Fruit fly (Drosophila melanogaster) whole organism, adult: ENCODE data around the gene CG16888.

Source experiments
- CG11617 ChIP-seq: fragments of 200-800 bp; sonication (Bioruptor generic); optimal IDR thresholded peaks from 2 replicates; lab custom pipeline; 2017; ENCODE audit warnings: mild to moderate bottlenecking, missing biosample characterization, missing genetic modification reagents, missing genetic modification characterization
- CG12768 ChIP-seq: fragments of 200-800 bp; sonication (Bioruptor generic); optimal IDR thresholded peaks from 2 replicates; lab custom pipeline; 2017; ENCODE audit warnings: missing biosample characterization, missing genetic modification characterization, mild to moderate bottlenecking, moderate library complexity, missing genetic modification reagents
- CG14711 ChIP-seq: fragments of 200-800 bp; sonication (Bioruptor generic); optimal IDR thresholded peaks from 2 replicates; lab custom pipeline; 2018; ENCODE audit warnings: missing biosample characterization, mild to moderate bottlenecking, missing genetic modification characterization, moderate library complexity
- CG1620 ChIP-seq: fragments of 200-800 bp; sonication (Bioruptor generic); optimal IDR thresholded peaks from 2 replicates; lab custom pipeline; 2016; ENCODE audit warnings: missing biosample characterization, missing genetic modification characterization
- CG33017 ChIP-seq: fragments of 200-800 bp; sonication (Bioruptor generic); optimal IDR thresholded peaks from 2 replicates; lab custom pipeline; 2018; ENCODE audit warnings: missing biosample characterization, mild to moderate bottlenecking, missing genetic modification characterization, moderate library complexity
- CG5204 ChIP-seq: fragments of 200-800 bp; sonication (Bioruptor generic); optimal IDR thresholded peaks from 2 replicates; lab custom pipeline; 2016; ENCODE audit warnings: missing biosample characterization, missing genetic modification characterization
- CG7045 ChIP-seq: fragments of 200-800 bp; sonication (Bioruptor generic); optimal IDR thresholded peaks from 2 replicates; lab custom pipeline; 2017; ENCODE audit warnings: missing biosample characterization, mild to moderate bottlenecking, missing genetic modification characterization
- CG7101 ChIP-seq: fragments of 200-800 bp; sonication (Bioruptor generic); optimal IDR thresholded peaks from 2 replicates; lab custom pipeline; 2018; ENCODE audit warnings: missing biosample characterization, mild to moderate bottlenecking, missing genetic modification characterization, moderate library complexity
- Clk ChIP-seq: fragments of 200-800 bp; sonication (Bioruptor generic); optimal IDR thresholded peaks from 2 replicates; lab custom pipeline; 2017; ENCODE audit warnings: missing biosample characterization, missing genetic modification characterization
- Crg-1 ChIP-seq: fragments of 200-800 bp; sonication (Bioruptor generic); optimal IDR thresholded peaks from 2 replicates; lab custom pipeline; 2016; ENCODE audit warnings: missing biosample characterization, missing genetic modification characterization
- Hr96 ChIP-seq: fragments of 200-800 bp; sonication (Bioruptor generic); optimal IDR thresholded peaks from 2 replicates; lab custom pipeline; 2016; ENCODE audit warnings: missing biosample characterization, missing genetic modification characterization
- Mnt ChIP-seq: fragments of 200-800 bp; sonication (Bioruptor generic); optimal IDR thresholded peaks from 2 replicates; lab custom pipeline; 2016; ENCODE audit warnings: missing biosample characterization, mild to moderate bottlenecking, missing genetic modification characterization
- bab1 ChIP-seq: fragments of 200-800 bp; sonication (Bioruptor generic); optimal IDR thresholded peaks from 3 replicates; lab custom pipeline; 2019; ENCODE audit warnings: missing biosample characterization, mild to moderate bottlenecking, missing genetic modification characterization, moderate library complexity
- cic ChIP-seq: fragments of 200-800 bp; sonication (Bioruptor generic); optimal IDR thresholded peaks from 2 replicates; lab custom pipeline; 2017; ENCODE audit warnings: missing biosample characterization, mild to moderate bottlenecking, missing genetic modification characterization, moderate library complexity
- cnc ChIP-seq, 2 experiments: fragments of >200 bp; optimal IDR thresholded peaks; 2 replicates each; lab custom pipeline; 2017
- kay ChIP-seq: fragments of 200-800 bp; sonication (Bioruptor generic); peaks from one replicate; lab custom pipeline; 2016; ENCODE audit warnings: missing biosample characterization, missing genetic modification characterization, borderline replicate concordance
- ovo ChIP-seq: fragments of 200-800 bp; sonication (Bioruptor generic); optimal IDR thresholded peaks from 2 replicates; lab custom pipeline; 2016; ENCODE audit warnings: missing biosample characterization, missing genetic modification characterization
- pad ChIP-seq: fragments of 200-800 bp; sonication (Bioruptor generic); optimal IDR thresholded peaks from 3 replicates; lab custom pipeline; 2017; ENCODE audit warnings: missing biosample characterization, missing genetic modification characterization, mild to moderate bottlenecking, moderate library complexity, missing genetic modification reagents
- tj ChIP-seq: fragments of 200-800 bp; sonication (Bioruptor generic); optimal IDR thresholded peaks from 3 replicates; lab custom pipeline; 2017; ENCODE audit warnings: missing biosample characterization, mild to moderate bottlenecking, missing genetic modification characterization, moderate library complexity
- toe ChIP-seq: fragments of 200-800 bp; sonication (Bioruptor generic); optimal IDR thresholded peaks from 2 replicates; lab custom pipeline; 2016; ENCODE audit warnings: missing biosample characterization, missing genetic modification characterization

CG16888 gene

DNA sequence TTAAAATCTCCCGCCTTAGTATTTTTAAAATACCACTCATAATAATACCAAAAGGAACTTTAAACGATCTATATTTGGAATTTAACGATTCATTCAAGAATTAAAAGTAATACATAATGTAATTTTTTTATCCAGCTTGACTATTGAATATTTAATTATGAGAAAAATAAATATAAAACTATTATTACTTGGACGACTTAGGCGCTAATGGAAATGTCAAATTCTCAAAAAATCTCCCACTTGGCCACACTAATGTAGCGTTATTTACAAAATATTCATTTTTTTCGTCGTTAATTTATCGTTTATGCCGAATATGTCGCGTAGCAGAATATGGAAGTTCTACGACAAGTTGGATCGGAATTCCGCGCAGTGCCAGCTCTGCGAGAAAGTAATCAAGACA, 22.3 kb downstream of the CG16888 start, which contains the start of gene CG16863:
Gene CG16863, plus strand, starts transcription at position 245 of the 400 bp plus-strand sequence.
- TF ChIP-seq Hr96, result no peak
- no peak for TF ChIP-seq Crg-1 (GFP tag; lab: Kevin White, UChicago)
- no peak for TF ChIP-seq CG12768 (GFP tag; lab: Kevin White, UChicago)
- TF ChIP-seq CG14711 (tag; lab: Kevin White, UChicago), result no peak
- no peak for TF ChIP-seq kay (GFP tag; lab: Kevin White, UChicago)
- no peak for TF ChIP-seq bab1 (GFP tag; lab: Kevin White, UChicago)
- TF ChIP-seq tj, result no peak
- TF ChIP-seq CG5204, result no peak
- no peak for TF ChIP-seq CG7101 (tag; lab: Kevin White, UChicago)
- no peak for TF ChIP-seq pad (GFP tag; lab: Kevin White, UChicago)
- TF ChIP-seq ovo (GFP tag; lab: Kevin White, UChicago), result no peak
- TF ChIP-seq CG7045 (GFP tag; lab: Kevin White, UChicago), result no peak
- TF ChIP-seq cic (GFP tag; lab: Kevin White, UChicago), result no peak
- no peak for TF ChIP-seq cnc (optimal IDR thresholded peaks at IDR 0.05; lab: Kevin White, UChicago)
- no peak for TF ChIP-seq toe (GFP tag; lab: Kevin White, UChicago)
- TF ChIP-seq CG11617, result no peak
- TF ChIP-seq CG1620 (GFP tag; lab: Kevin White, UChicago), result no peak
- no peak for TF ChIP-seq CG33017
- TF ChIP-seq Clk (GFP tag; lab: Kevin White, UChicago), result no peak

DNA sequence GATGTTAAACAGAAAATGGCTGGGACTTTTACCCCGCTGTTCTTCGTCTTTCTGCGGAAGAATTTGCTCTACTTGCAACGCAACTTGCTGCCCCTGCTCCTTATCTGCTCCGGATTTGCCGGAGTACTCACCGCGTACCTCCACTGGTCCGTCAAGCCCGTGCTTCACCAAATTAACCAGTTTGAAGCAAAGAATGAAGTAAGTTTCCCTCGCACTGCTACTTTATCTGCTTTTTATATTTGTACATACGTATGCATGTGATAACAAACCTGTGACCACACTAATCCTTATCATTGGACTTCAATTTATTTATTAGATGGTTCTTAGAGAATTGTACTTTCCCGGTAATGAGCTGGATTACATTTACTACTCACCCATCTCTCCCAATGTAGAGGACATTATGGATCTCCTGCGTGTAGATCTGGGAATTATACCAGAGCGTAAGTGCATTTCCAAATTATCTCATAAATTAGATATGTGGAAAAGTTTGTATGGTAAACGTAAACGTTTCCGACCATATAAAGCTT, 28.8 kb downstream of the CG16888 start, which contains the start of gene CG16890:
Gene CG16890, minus strand, starts transcription at position 184 of the 527 bp plus-strand sequence.
- TF ChIP-seq pad (GFP tag; lab: Kevin White, UChicago) (no peak), cic (GFP tag; lab: Kevin White, UChicago) (peak; percentile 59), cnc (optimal IDR thresholded peaks at IDR 0.05; lab: Kevin White, UChicago) (no peak), Crg-1 (GFP tag; lab: Kevin White, UChicago) (no peak), Hr96 (no peak), CG1620 (GFP tag; lab: Kevin White, UChicago) (no peak), Mnt (GFP tag; lab: Kevin White, UChicago) (no peak)

DNA sequence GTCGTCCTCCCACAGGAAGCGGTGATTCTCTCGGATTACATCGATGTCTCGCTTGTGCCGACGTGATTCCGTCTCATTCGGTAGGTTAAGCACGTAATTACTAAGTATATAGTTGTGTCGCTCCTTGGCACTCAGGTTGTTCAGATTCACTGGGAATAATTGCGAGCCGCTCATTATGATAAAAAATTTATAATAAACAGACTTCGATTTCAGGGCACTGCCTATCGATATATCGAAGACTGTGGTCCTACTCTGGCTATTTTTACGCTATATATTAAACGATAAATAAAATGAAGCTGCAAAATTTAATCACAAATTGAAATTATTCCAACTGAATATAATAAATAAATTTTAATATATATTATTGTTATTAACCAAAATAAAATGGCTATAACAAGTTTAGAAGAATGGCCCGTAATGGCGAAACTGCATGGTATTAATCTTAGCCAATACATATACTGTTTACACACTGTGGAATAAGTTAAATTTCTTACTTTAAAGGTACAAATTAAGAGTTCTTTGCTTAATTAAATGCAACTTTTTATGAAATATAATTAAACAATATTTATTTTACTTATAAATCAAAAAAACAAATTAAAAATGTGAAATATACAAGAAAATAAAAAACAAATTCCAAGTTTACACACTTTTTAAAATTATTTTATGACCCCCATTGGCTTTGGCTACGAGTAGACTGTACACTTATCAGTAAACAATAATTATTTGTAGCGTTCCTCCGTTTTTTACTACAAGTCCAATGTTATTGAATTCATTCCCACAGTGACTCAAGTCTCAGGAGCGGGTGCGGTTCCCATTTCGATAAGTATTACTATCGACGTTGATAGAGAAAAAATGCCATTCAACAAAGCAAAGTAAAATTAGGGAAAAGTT, 29.5 kb downstream of the CG16888 start, which contains the start of gene Eato:
Gene Eato, plus strand, starts transcription at position 821 of the 891 bp plus-strand sequence.
- TF ChIP-seq CG7101 (tag; lab: Kevin White, UChicago) (peak; percentile 27), pad (GFP tag; lab: Kevin White, UChicago) (peak; percentile 2), bab1 (GFP tag; lab: Kevin White, UChicago) (peak; percentile 20), CG11617 (peak; percentile 48), CG7045 (GFP tag; lab: Kevin White, UChicago) (no peak)

DNA sequence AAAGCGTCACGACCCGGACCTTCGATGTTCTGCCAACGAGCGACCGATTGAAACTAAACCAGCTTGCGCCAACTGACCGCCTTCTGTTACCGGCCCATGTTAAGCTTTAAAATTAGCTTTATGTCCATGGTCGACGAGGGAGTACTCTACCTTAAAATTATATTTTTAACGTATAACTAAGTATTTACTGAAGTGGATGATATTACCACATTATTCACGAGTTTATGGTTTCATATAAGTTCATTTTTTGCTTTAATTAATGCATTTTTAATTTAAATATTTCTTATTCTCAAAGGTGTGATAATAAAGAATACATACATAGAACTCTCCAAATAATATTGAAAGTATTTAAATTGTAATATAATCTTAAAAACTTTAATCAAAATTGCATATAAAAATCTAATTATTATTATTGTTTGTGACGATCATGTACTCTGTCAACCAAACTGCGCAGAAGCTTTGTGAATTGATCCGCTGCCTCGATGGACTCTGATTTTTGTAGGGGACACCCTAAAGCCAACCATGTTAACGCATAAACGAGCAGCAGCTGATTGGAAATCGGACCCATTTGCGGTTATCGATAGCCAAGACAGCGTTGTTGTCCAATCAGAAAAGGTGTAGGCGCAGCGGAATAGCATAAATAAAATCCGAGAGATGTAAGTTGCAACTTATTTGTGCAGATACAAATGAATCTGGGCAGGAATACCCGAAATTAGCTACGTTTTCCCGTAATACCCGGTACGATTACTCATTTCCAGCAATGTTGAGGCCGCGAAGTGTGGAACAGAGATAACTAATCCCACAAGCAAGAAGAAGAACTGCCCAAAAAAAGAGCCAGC, 32.7 kb downstream of the CG16888 start, which contains the start of the genes CG9008 and p38b:
Gene CG9008, minus strand, starts transcription at position 57 of the 839 bp plus-strand sequence.
Gene p38b, plus strand, starts transcription at position 581 of the 839 bp plus-strand sequence.
- TF ChIP-seq Hr96, result no peak
- no peak for TF ChIP-seq cnc (optimal IDR thresholded peaks at IDR 0.05; lab: Kevin White, UChicago)
- TF ChIP-seq Crg-1 (GFP tag; lab: Kevin White, UChicago), result no peak
- TF ChIP-seq CG11617, result peak; percentile 92
- TF ChIP-seq CG7045 (GFP tag; lab: Kevin White, UChicago), result peak; percentile 84
- peak; percentile 72 for TF ChIP-seq pad (GFP tag; lab: Kevin White, UChicago)
- no peak for TF ChIP-seq Mnt (GFP tag; lab: Kevin White, UChicago)
- no peak for TF ChIP-seq kay (GFP tag; lab: Kevin White, UChicago)
- peak; percentile 29 for TF ChIP-seq tj
- TF ChIP-seq cic (GFP tag; lab: Kevin White, UChicago), result no peak
- no peak for TF ChIP-seq toe (GFP tag; lab: Kevin White, UChicago)
- peak; percentile 80 for TF ChIP-seq CG14711 (tag; lab: Kevin White, UChicago)
- TF ChIP-seq CG5204, result no peak
- peak; percentile 65 for TF ChIP-seq bab1 (GFP tag; lab: Kevin White, UChicago)
- peak; percentile 70 for TF ChIP-seq Clk (GFP tag; lab: Kevin White, UChicago)
- peak; percentile 71 for TF ChIP-seq CG12768 (GFP tag; lab: Kevin White, UChicago)
- TF ChIP-seq ovo (GFP tag; lab: Kevin White, UChicago), result no peak
- peak; percentile 27 for TF ChIP-seq CG1620 (GFP tag; lab: Kevin White, UChicago)
- peak; percentile 86 for TF ChIP-seq CG33017
- TF ChIP-seq CG7101 (tag; lab: Kevin White, UChicago), result peak; percentile 84

DNA sequence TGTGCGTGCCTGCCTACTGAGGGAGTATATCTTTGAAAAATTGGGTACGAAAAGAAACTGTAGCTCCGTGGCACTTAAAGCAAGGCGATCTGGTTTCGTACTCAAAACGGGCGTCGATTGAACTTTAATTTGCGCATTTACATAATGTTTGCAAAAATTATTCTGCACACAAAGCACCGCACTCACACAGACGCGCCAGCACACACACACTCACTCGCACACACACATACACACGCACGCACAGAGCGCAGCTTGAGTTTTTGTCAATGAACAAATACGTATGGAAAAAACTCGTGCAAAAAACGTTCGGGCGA, 33.3 kb downstream of the CG16888 start:
- TF ChIP-seq pad (GFP tag; lab: Kevin White, UChicago), result no peak
- no peak for TF ChIP-seq Clk (GFP tag; lab: Kevin White, UChicago)
- no peak for TF ChIP-seq CG1620 (GFP tag; lab: Kevin White, UChicago)
- TF ChIP-seq CG11617, result no peak
- TF ChIP-seq CG5204, result no peak
- TF ChIP-seq toe (GFP tag; lab: Kevin White, UChicago), result no peak
- TF ChIP-seq Mnt (GFP tag; lab: Kevin White, UChicago), result peak; percentile 100
- no peak for TF ChIP-seq Crg-1 (GFP tag; lab: Kevin White, UChicago)
- TF ChIP-seq cnc (optimal IDR thresholded peaks at IDR 0.05; lab: Kevin White, UChicago), result no peak
- peak; percentile 84 for TF ChIP-seq tj
- no peak for TF ChIP-seq CG14711 (tag; lab: Kevin White, UChicago)
- TF ChIP-seq CG7101 (tag; lab: Kevin White, UChicago), result no peak
- peak; percentile 100 for TF ChIP-seq cic (GFP tag; lab: Kevin White, UChicago)
- TF ChIP-seq kay (GFP tag; lab: Kevin White, UChicago), result no peak
- no peak for TF ChIP-seq bab1 (GFP tag; lab: Kevin White, UChicago)
- TF ChIP-seq Hr96, result no peak
- TF ChIP-seq CG7045 (GFP tag; lab: Kevin White, UChicago), result no peak
- peak; percentile 57 for TF ChIP-seq ovo (GFP tag; lab: Kevin White, UChicago)
- TF ChIP-seq CG33017, result no peak
- TF ChIP-seq CG12768 (GFP tag; lab: Kevin White, UChicago), result no peak
